Fruit fly (Drosophila melanogaster) whole organism, adult: ENCODE results near the gene nmo.

Source experiments
- CG1620 ChIP-seq: fragments of 200-800 bp; sonication (Bioruptor generic); optimal IDR thresholded peaks from 2 replicates; lab custom pipeline; 2016; ENCODE audit warnings: missing biosample characterization, missing genetic modification characterization
- CG33017 ChIP-seq: fragments of 200-800 bp; sonication (Bioruptor generic); optimal IDR thresholded peaks from 2 replicates; lab custom pipeline; 2018; ENCODE audit warnings: missing biosample characterization, mild to moderate bottlenecking, missing genetic modification characterization, moderate library complexity
- CG5204 ChIP-seq: fragments of 200-800 bp; sonication (Bioruptor generic); optimal IDR thresholded peaks from 2 replicates; lab custom pipeline; 2016; ENCODE audit warnings: missing biosample characterization, missing genetic modification characterization
- CG7045 ChIP-seq: fragments of 200-800 bp; sonication (Bioruptor generic); optimal IDR thresholded peaks from 2 replicates; lab custom pipeline; 2017; ENCODE audit warnings: missing biosample characterization, mild to moderate bottlenecking, missing genetic modification characterization
- CG7101 ChIP-seq: fragments of 200-800 bp; sonication (Bioruptor generic); optimal IDR thresholded peaks from 2 replicates; lab custom pipeline; 2018; ENCODE audit warnings: missing biosample characterization, mild to moderate bottlenecking, missing genetic modification characterization, moderate library complexity
- Mnt ChIP-seq: fragments of 200-800 bp; sonication (Bioruptor generic); optimal IDR thresholded peaks from 2 replicates; lab custom pipeline; 2016; ENCODE audit warnings: missing biosample characterization, mild to moderate bottlenecking, missing genetic modification characterization
- cic ChIP-seq: fragments of 200-800 bp; sonication (Bioruptor generic); optimal IDR thresholded peaks from 2 replicates; lab custom pipeline; 2017; ENCODE audit warnings: missing biosample characterization, mild to moderate bottlenecking, missing genetic modification characterization, moderate library complexity
- kay ChIP-seq: fragments of 200-800 bp; sonication (Bioruptor generic); peaks from one replicate; lab custom pipeline; 2016; ENCODE audit warnings: missing biosample characterization, missing genetic modification characterization, borderline replicate concordance
- ovo ChIP-seq: fragments of 200-800 bp; sonication (Bioruptor generic); optimal IDR thresholded peaks from 2 replicates; lab custom pipeline; 2016; ENCODE audit warnings: missing biosample characterization, missing genetic modification characterization
- pad ChIP-seq: fragments of 200-800 bp; sonication (Bioruptor generic); optimal IDR thresholded peaks from 3 replicates; lab custom pipeline; 2017; ENCODE audit warnings: missing biosample characterization, missing genetic modification characterization, mild to moderate bottlenecking, moderate library complexity, missing genetic modification reagents

dm6 chr3L:8065575-8066410 lies 86.9 kb downstream of the nmo start:
- TF ChIP-seq Mnt (GFP tag; lab: Kevin White, UChicago) (no peak), CG7101 (no peak), kay (peak; percentile 40), ovo (GFP tag; lab: Kevin White, UChicago) (no peak), CG5204 (GFP tag; lab: Kevin White, UChicago) (no peak), CG1620 (GFP tag; lab: Kevin White, UChicago) (no peak), pad (GFP tag; lab: Kevin White, UChicago) (no peak), cic (GFP tag; lab: Kevin White, UChicago) (peak; percentile 48), CG7045 (no peak), CG33017 (tag; lab: Kevin White, UChicago) (no peak)
